Fruit fly (Drosophila melanogaster): Measurements from ENCODE around the gene sov.

sov gene

dm6 chrX:6803312-6803794, 47.2 kb downstream of the sov start, which contains the start of the genes C3G and pod1 (continued):
- TF ChIP-seq CG11695 (GFP tag; IDR thresholded peaks at IDR 0.05) (no peak), ab (GFP tag; optimal IDR thresholded peaks at IDR 0.05) (no peak), CG30431 (GFP tag; optimal IDR thresholded peaks at IDR 0.05) (no peak), CG6813 (GFP tag; optimal IDR thresholded peaks at IDR 0.05) (no peak), wek (GFP tag; optimal IDR thresholded peaks at IDR 0.05) (no peak), CG13424 (tag; optimal IDR thresholded peaks at IDR 0.05) (peak; percentile 16), klu (GFP tag; IDR thresholded peaks at IDR 0.05) (no peak), sna (GFP tag; IDR thresholded peaks at IDR 0.05; ENCODE audit: partially characterized antibody) (peak; percentile 90), crc (GFP tag; optimal IDR thresholded peaks at IDR 0.05) (no peak), unc-4 (GFP tag; IDR thresholded peaks at IDR 0.05; ENCODE audit: partially characterized antibody) (peak; percentile 97), CG6765 (GFP tag; optimal IDR thresholded peaks at IDR 0.05) (no peak), cas (GFP tag; IDR thresholded peaks at IDR 0.05) (no peak), Sox102F (GFP tag; optimal IDR thresholded peaks at IDR 0.05) (no peak), mirr (GFP tag; optimal IDR thresholded peaks at IDR 0.05) (peak; percentile 15), CG7928 (GFP tag; optimal IDR thresholded peaks at IDR 0.05) (peak; percentile 6), E2f1 (GFP tag; IDR thresholded peaks at IDR 0.05) (no peak), CG5953 (GFP tag; IDR thresholded peaks at IDR 0.05) (no peak), Rx (GFP tag; IDR thresholded peaks at IDR 0.05) (no peak), CG8089 (GFP tag; optimal IDR thresholded peaks at IDR 0.05) (no peak), ems (GFP tag; optimal IDR thresholded peaks at IDR 0.05) (peak; percentile 21), ERR (GFP tag; optimal IDR thresholded peaks at IDR 0.05) (peak; percentile 6), Doc2 (GFP tag; IDR thresholded peaks at IDR 0.05) (no peak), Chrac-16 (GFP tag; optimal IDR thresholded peaks at IDR 0.05) (peak; percentile 31), eve (GFP tag; optimal IDR thresholded peaks at IDR 0.05) (no peak), da (GFP tag; optimal IDR thresholded peaks at IDR 0.05) (no peak), CG4328 (GFP tag; optimal IDR thresholded peaks at IDR 0.05) (no peak), Hr78 (GFP tag; optimal IDR thresholded peaks at IDR 0.05) (no peak), luna (GFP tag; optimal IDR thresholded peaks at IDR 0.05) (peak; percentile 16), Doc3 (GFP tag; IDR thresholded peaks at IDR 0.05; ENCODE audit: partially characterized antibody) (peak; percentile 89), hkb (optimal IDR thresholded peaks at IDR 0.05) (no peak), hkb (GFP tag; IDR thresholded peaks at IDR 0.05) (no peak), gem (tag; optimal IDR thresholded peaks at IDR 0.05) (peak; percentile 5), CG10366 (GFP tag; IDR thresholded peaks at IDR 0.05) (no peak), HmgD (GFP tag; optimal IDR thresholded peaks at IDR 0.05) (peak; percentile 84), CG18599 (GFP tag; optimal IDR thresholded peaks at IDR 0.05) (no peak), Kr (GFP tag; optimal IDR thresholded peaks at IDR 0.05) (no peak), zf30C (GFP tag; optimal IDR thresholded peaks at IDR 0.05) (no peak), run (tag; optimal IDR thresholded peaks at IDR 0.05) (no peak), BEAF-32 (GFP tag; optimal IDR thresholded peaks at IDR 0.05) (peak; percentile 99), ken (GFP tag; IDR thresholded peaks at IDR 0.05) (peak; percentile 61; the same call in 2 of the 3 replicates), dimm (GFP tag; IDR thresholded peaks at IDR 0.05) (no peak), Dip2 (GFP tag; IDR thresholded peaks at IDR 0.05) (no peak), CG13287 (GFP tag; IDR thresholded peaks at IDR 0.05; ENCODE audit: partially characterized antibody) (peak; percentile 96), Gug (GFP tag; IDR thresholded peaks at IDR 0.05) (peak; percentile 65; the same call in 2 of the 4 replicates), Hand (GFP tag; optimal IDR thresholded peaks at IDR 0.05) (peak; percentile 14), Abd-B (GFP tag; optimal IDR thresholded peaks at IDR 0.05) (no peak), tap (tag; optimal IDR thresholded peaks at IDR 0.05) (no peak), pzg (GFP tag; optimal IDR thresholded peaks at IDR 0.05) (peak; percentile 96), grau (tag; optimal IDR thresholded peaks at IDR 0.05) (peak; percentile 40), CG17361 (GFP tag; IDR thresholded peaks at IDR 0.05) (no peak), scrt (GFP tag; optimal IDR thresholded peaks at IDR 0.05) (peak; percentile 7)
